Fruit fly (Drosophila melanogaster) whole organism, prepupa: ENCODE results near the gene pod1.

Source experiments
- CG10631 ChIP-seq: fragments of 200-800 bp; sonication (Bioruptor generic); optimal IDR thresholded peaks from 2 replicates; lab custom pipeline; 2016; ENCODE audit warnings: missing biosample characterization, missing genetic modification characterization
- CG10669 ChIP-seq: fragments of 200-800 bp; sonication (Bioruptor generic); optimal IDR thresholded peaks from 3 replicates; lab custom pipeline; 2018; ENCODE audit warnings: missing biosample characterization, mild to moderate bottlenecking, missing genetic modification characterization, moderate library complexity
- CG11294 ChIP-seq: fragments of 200-800 bp; sonication (Bioruptor generic); IDR thresholded peaks from 2 replicates; pipeline ENCODE4 v1.3.6; 2022; ENCODE audit warnings: missing biosample characterization, missing genetic modification characterization
- CG11762 ChIP-seq: fragments of 200-800 bp; sonication (Bioruptor generic); optimal IDR thresholded peaks from 3 replicates; lab custom pipeline; 2016; ENCODE audit warnings: missing biosample characterization, missing genetic modification characterization; ENCODE audit not compliant: insufficient read depth
- CG15336 ChIP-seq: fragments of 200-800 bp; sonication (Bioruptor generic); IDR thresholded peaks from 2 replicates; pipeline ENCODE4 v1.3.6; 2022; ENCODE audit warnings: missing biosample characterization, missing genetic modification characterization
- CG1621 ChIP-seq: fragments of 200-800 bp; sonication (Bioruptor generic); optimal IDR thresholded peaks from 3 replicates; lab custom pipeline; 2018; ENCODE audit warnings: missing biosample characterization, mild to moderate bottlenecking, missing genetic modification characterization
- CG16779 ChIP-seq: fragments of 200-800 bp; sonication (Bioruptor generic); optimal IDR thresholded peaks from 3 replicates; lab custom pipeline; 2017; ENCODE audit warnings: missing biosample characterization, mild to moderate bottlenecking, missing genetic modification characterization
- CG3032 ChIP-seq: fragments of 200-800 bp; optimal IDR thresholded peaks from 2 replicates; lab custom pipeline; 2019; ENCODE audit warnings: missing biosample characterization, mild to moderate bottlenecking, missing genetic modification characterization, moderate library complexity
- CG31627 ChIP-seq: fragments of 200-800 bp; sonication (Bioruptor generic); optimal IDR thresholded peaks from 3 replicates; lab custom pipeline; 2016; ENCODE audit warnings: missing biosample characterization, missing genetic modification characterization
- CG32006 ChIP-seq: fragments of 200-800 bp; sonication (Bioruptor generic); optimal IDR thresholded peaks from 3 replicates; lab custom pipeline; 2017; ENCODE audit warnings: missing biosample characterization, mild to moderate bottlenecking, missing genetic modification characterization
- CG3919 ChIP-seq: fragments of 200-800 bp; sonication (Bioruptor generic); optimal IDR thresholded peaks from 3 replicates; lab custom pipeline; 2016; ENCODE audit warnings: missing biosample characterization, missing genetic modification characterization
- CG4318 ChIP-seq: fragments of 200-800 bp; sonication (Bioruptor generic); optimal IDR thresholded peaks from 3 replicates; lab custom pipeline; 2017; ENCODE audit warnings: missing biosample characterization, mild to moderate bottlenecking, missing genetic modification characterization
- CG6163 ChIP-seq: fragments of 200-800 bp; sonication (Bioruptor generic); IDR thresholded peaks from 3 replicates; pipeline ENCODE4 v1.3.6; 2022; ENCODE audit warnings: missing biosample characterization, missing genetic modification characterization
- CG6276 ChIP-seq: fragments of 200-800 bp; sonication (Bioruptor generic); optimal IDR thresholded peaks from 2 replicates; lab custom pipeline; 2017; ENCODE audit warnings: missing biosample characterization, mild to moderate bottlenecking, missing genetic modification characterization
- CG6792 ChIP-seq: fragments of 200-800 bp; sonication (Bioruptor generic); optimal IDR thresholded peaks from 3 replicates; lab custom pipeline; 2016; ENCODE audit warnings: missing biosample characterization, missing genetic modification characterization
- CG6808 ChIP-seq: fragments of 200-800 bp; sonication (Bioruptor generic); optimal IDR thresholded peaks from 3 replicates; lab custom pipeline; 2017; ENCODE audit warnings: missing biosample characterization, missing genetic modification characterization, mild to moderate bottlenecking, moderate library complexity, missing genetic modification reagents
- CG6854 ChIP-seq: fragments of 200-800 bp; sonication (Bioruptor generic); optimal IDR thresholded peaks from 2 replicates; lab custom pipeline; 2017; ENCODE audit warnings: missing biosample characterization, mild to moderate bottlenecking, missing genetic modification characterization
- CG7368 ChIP-seq: fragments of 200-800 bp; sonication (Bioruptor generic); optimal IDR thresholded peaks from 3 replicates; lab custom pipeline; 2016; ENCODE audit warnings: missing biosample characterization, missing genetic modification characterization
- CG8119 ChIP-seq: fragments of 200-800 bp; sonication (Bioruptor generic); IDR thresholded peaks from 3 replicates; pipeline ENCODE4 v1.3.6; 2022; ENCODE audit warnings: missing biosample characterization, missing genetic modification characterization
- CG8632 ChIP-seq: fragments of 200-800 bp; sonication (Bioruptor generic); optimal IDR thresholded peaks from 3 replicates; lab custom pipeline; 2016; ENCODE audit warnings: missing biosample characterization, missing genetic modification characterization
- CG9139 ChIP-seq: fragments of 200-800 bp; sonication (Bioruptor generic); optimal IDR thresholded peaks from 3 replicates; lab custom pipeline; 2017; ENCODE audit warnings: missing biosample characterization, mild to moderate bottlenecking, missing genetic modification characterization
- Eip75B ChIP-seq: fragments of 200-800 bp; sonication (Bioruptor generic); optimal IDR thresholded peaks from 3 replicates; lab custom pipeline; 2016; ENCODE audit warnings: missing biosample characterization, missing genetic modification characterization
- Eip78C ChIP-seq: fragments of 200-800 bp; sonication (Bioruptor generic); peaks from one replicate; lab custom pipeline; 2016; ENCODE audit warnings: missing biosample characterization, missing genetic modification characterization
- Ets21C ChIP-seq: fragments of 200-800 bp; sonication (Bioruptor generic); optimal IDR thresholded peaks from 3 replicates; lab custom pipeline; 2016; ENCODE audit warnings: missing biosample characterization, missing genetic modification characterization
- Ets96B ChIP-seq: fragments of 200-800 bp; optimal IDR thresholded peaks from 2 replicates; lab custom pipeline; 2019; ENCODE audit warnings: missing biosample characterization, mild to moderate bottlenecking, missing genetic modification characterization, moderate library complexity
- Gug ChIP-seq: fragments of 200-800 bp; sonication (Bioruptor generic); IDR thresholded peaks from 2 replicates; pipeline ENCODE4 v1.3.6; 2022; ENCODE audit warnings: missing biosample characterization, missing genetic modification characterization
- Hr38 ChIP-seq: sonication (Bioruptor generic); optimal IDR thresholded peaks from 2 replicates; lab custom pipeline; 2016; ENCODE audit warnings: missing biosample characterization, missing genetic modification characterization
- Hr39 ChIP-seq: fragments of 200-800 bp; sonication (Bioruptor generic); optimal IDR thresholded peaks from 2 replicates; lab custom pipeline; 2016; ENCODE audit warnings: missing biosample characterization, missing genetic modification characterization
- Hr4 ChIP-seq: fragments of 200-800 bp; sonication (Bioruptor generic); optimal IDR thresholded peaks from 3 replicates; lab custom pipeline; 2016; ENCODE audit warnings: missing biosample characterization, missing genetic modification characterization
- Lpt ChIP-seq: fragments of 200-800 bp; sonication (Bioruptor generic); optimal IDR thresholded peaks from 3 replicates; lab custom pipeline; 2016; ENCODE audit warnings: missing biosample characterization, missing genetic modification characterization
- Met ChIP-seq: fragments of 200-800 bp; sonication (Bioruptor generic); optimal IDR thresholded peaks from 3 replicates; lab custom pipeline; 2016; ENCODE audit warnings: missing biosample characterization, missing genetic modification characterization
- OdsH ChIP-seq: fragments of 200-800 bp; sonication (Bioruptor generic); optimal IDR thresholded peaks from 3 replicates; lab custom pipeline; 2016; ENCODE audit warnings: missing biosample characterization, missing genetic modification characterization
- Smox ChIP-seq: fragments of 200-800 bp; sonication (Bioruptor generic); optimal IDR thresholded peaks from 3 replicates; lab custom pipeline; 2016; ENCODE audit warnings: missing biosample characterization, missing genetic modification characterization
- Sox102F ChIP-seq: fragments of 200-800 bp; sonication (Bioruptor generic); optimal IDR thresholded peaks from 2 replicates; lab custom pipeline; 2016; ENCODE audit warnings: missing biosample characterization, mild to moderate bottlenecking, missing genetic modification characterization
- Sox15 ChIP-seq: fragments of 200-800 bp; sonication (Bioruptor generic); optimal IDR thresholded peaks from 3 replicates; lab custom pipeline; 2016; ENCODE audit warnings: missing biosample characterization, missing genetic modification characterization
- achi ChIP-seq: fragments of 200-800 bp; sonication (Bioruptor generic); optimal IDR thresholded peaks from 3 replicates; lab custom pipeline; 2016; ENCODE audit warnings: missing biosample characterization, missing genetic modification characterization
- acj6 ChIP-seq: fragments of 200-800 bp; sonication (Bioruptor generic); optimal IDR thresholded peaks from 3 replicates; lab custom pipeline; 2016; ENCODE audit warnings: missing biosample characterization, missing genetic modification characterization
- cyc ChIP-seq: fragments of 200-800 bp; sonication (Bioruptor generic); optimal IDR thresholded peaks from 3 replicates; lab custom pipeline; 2016; ENCODE audit warnings: missing biosample characterization, missing genetic modification characterization
- dac ChIP-seq: fragments of 200-800 bp; sonication (Bioruptor generic); optimal IDR thresholded peaks from 2 replicates; lab custom pipeline; 2017; ENCODE audit warnings: missing biosample characterization, mild to moderate bottlenecking, missing genetic modification characterization
- dsx ChIP-seq: fragments of 200-800 bp; optimal IDR thresholded peaks from 3 replicates; lab custom pipeline; 2019; ENCODE audit warnings: missing biosample characterization, mild to moderate bottlenecking, missing genetic modification characterization, moderate library complexity; ENCODE audit not compliant: poor library complexity, severe bottlenecking
- eg ChIP-seq: fragments of 200-800 bp; sonication (Bioruptor generic); IDR thresholded peaks from 3 replicates; pipeline ENCODE4 v1.3.6; 2022; ENCODE audit warnings: missing biosample characterization, missing genetic modification characterization
- esn ChIP-seq: fragments of 200-800 bp; sonication (Bioruptor generic); optimal IDR thresholded peaks from 2 replicates; lab custom pipeline; 2016; ENCODE audit warnings: missing biosample characterization, mild to moderate bottlenecking, missing genetic modification characterization, moderate library complexity
- fd59A ChIP-seq: fragments of 200-800 bp; sonication (Bioruptor generic); optimal IDR thresholded peaks from 2 replicates; lab custom pipeline; 2017; ENCODE audit warnings: missing biosample characterization, mild to moderate bottlenecking, missing genetic modification characterization, missing genetic modification reagents
- fd85E ChIP-seq: fragments of 200-800 bp; sonication (Bioruptor generic); optimal IDR thresholded peaks from 3 replicates; lab custom pipeline; 2016; ENCODE audit warnings: missing biosample characterization, missing genetic modification characterization
- fkh ChIP-seq: fragments of 200-800 bp; sonication (Bioruptor generic); optimal IDR thresholded peaks from 3 replicates; lab custom pipeline; 2017; ENCODE audit warnings: missing biosample characterization, mild to moderate bottlenecking, missing genetic modification characterization, moderate library complexity
- pdm3 ChIP-seq: fragments of 200-800 bp; sonication (Bioruptor generic); optimal IDR thresholded peaks from 3 replicates; lab custom pipeline; 2016; ENCODE audit warnings: missing biosample characterization, missing genetic modification characterization
- salr ChIP-seq, 2 experiments: fragments of 200-800 bp; sonication (Bioruptor generic); optimal IDR thresholded peaks; 3 replicates each; lab custom pipeline; 2016 to 2018; ENCODE audit warnings: missing biosample characterization in 2 of 2, missing genetic modification characterization in 2 of 2, mild to moderate bottlenecking in 1 of 2
- spab ChIP-seq: fragments of 200-800 bp; sonication (Bioruptor generic); optimal IDR thresholded peaks from 2 replicates; lab custom pipeline; 2017; ENCODE audit warnings: missing biosample characterization, mild to moderate bottlenecking, missing genetic modification characterization, missing genetic modification reagents
- ss ChIP-seq, 2 experiments: fragments of 200-800 bp; sonication (Bioruptor generic); optimal IDR thresholded peaks; 2 replicates in 1 of 2; 3 replicates in 1 of 2; lab custom pipeline; 2017 to 2018; ENCODE audit warnings: mild to moderate bottlenecking in 2 of 2, missing biosample characterization in 2 of 2, missing genetic modification characterization in 2 of 2, moderate library complexity in 1 of 2
- svp ChIP-seq: fragments of 200-800 bp; sonication (Bioruptor generic); peaks from one replicate; lab custom pipeline; 2016; ENCODE audit warnings: missing biosample characterization, missing genetic modification characterization
- topi ChIP-seq: fragments of 200-800 bp; sonication (Bioruptor generic); optimal IDR thresholded peaks from 3 replicates; lab custom pipeline; 2016; ENCODE audit warnings: missing biosample characterization, missing genetic modification characterization

Gene pod1

DNA sequence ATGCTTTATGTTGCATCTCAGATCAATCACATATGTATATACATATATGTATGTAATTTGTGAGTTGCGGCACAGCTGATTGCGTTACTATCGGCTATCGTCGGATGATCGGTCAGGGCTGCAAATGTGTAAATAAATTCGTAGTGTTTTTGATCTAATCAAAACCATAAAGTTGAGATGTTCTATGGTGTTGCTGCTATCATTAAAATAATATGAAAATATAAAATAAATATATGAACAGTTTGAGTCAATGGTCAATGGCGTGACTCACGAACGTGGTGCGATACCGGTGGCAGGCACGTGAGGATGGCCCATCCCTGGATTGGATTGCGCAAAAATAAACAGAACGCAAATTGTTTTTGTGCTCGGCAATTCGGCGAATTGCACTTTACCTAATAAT, 32.6 kb upstream of the pod1 start, which contains the start of gene Coq7 (continued):
- TF ChIP-seq CG8119 (GFP tag; lab: Robert Waterston, UW) (peak; percentile 69), CG31627 (GFP tag; lab: Kevin White, UChicago) (peak; percentile 71)

- peak; percentile 3 for TF ChIP-seq topi (GFP tag; lab: Kevin White, UChicago)
- no peak for TF ChIP-seq OdsH (GFP tag; lab: Kevin White, UChicago)
- TF ChIP-seq CG3032 (tag; lab: Kevin White, UChicago): peak; percentile 25
- no peak for TF ChIP-seq CG8632 (GFP tag; lab: Kevin White, UChicago)
- no peak for TF ChIP-seq Eip75B (GFP tag; lab: Kevin White, UChicago)
- no peak for TF ChIP-seq CG15336
- no peak for TF ChIP-seq CG6163
- no peak for TF ChIP-seq CG4318
- TF ChIP-seq CG11294: no peak
- no peak for TF ChIP-seq CG10631 (GFP tag; lab: Kevin White, UChicago)
- TF ChIP-seq fd59A (GFP tag; lab: Kevin White, UChicago): no peak
- no peak for TF ChIP-seq Smox (GFP tag; lab: Kevin White, UChicago)
- peak; percentile 6 for TF ChIP-seq esn
- TF ChIP-seq CG10669 (GFP tag; lab: Kevin White, UChicago): no peak
- no peak for TF ChIP-seq fd85E (GFP tag; lab: Kevin White, UChicago)
- TF ChIP-seq salr (GFP tag; optimal IDR thresholded peaks at IDR 0.05; lab: Kevin White, UChicago): no peak
- TF ChIP-seq Ets21C (GFP tag; lab: Kevin White, UChicago): no peak
- TF ChIP-seq CG7368 (GFP tag; lab: Kevin White, UChicago): no peak
- no peak for TF ChIP-seq Gug (GFP tag; lab: Robert Waterston, UW)
- TF ChIP-seq CG32006: no peak
- TF ChIP-seq fkh (GFP tag; lab: Kevin White, UChicago): no peak
- TF ChIP-seq CG6808 (GFP tag; lab: Kevin White, UChicago): peak; percentile 21
- TF ChIP-seq cyc: no peak
- no peak for TF ChIP-seq Hr39 (GFP tag; lab: Kevin White, UChicago)
- no peak for TF ChIP-seq Sox15 (GFP tag; lab: Kevin White, UChicago)
- TF ChIP-seq Hr4 (GFP tag; lab: Kevin White, UChicago): no peak
- no peak for TF ChIP-seq Met (GFP tag; lab: Kevin White, UChicago)
- TF ChIP-seq dac: no peak
- no peak for TF ChIP-seq CG6854 (GFP tag; lab: Kevin White, UChicago)
- peak; percentile 31 for TF ChIP-seq CG3919 (GFP tag; lab: Kevin White, UChicago)
- TF ChIP-seq svp (GFP tag; lab: Kevin White, UChicago): peak; percentile 70
- TF ChIP-seq Eip78C (GFP tag; lab: Kevin White, UChicago): peak; percentile 65
- TF ChIP-seq Lpt (GFP tag; lab: Kevin White, UChicago): no peak
- TF ChIP-seq CG31627 (GFP tag; lab: Kevin White, UChicago): no peak
- TF ChIP-seq achi (GFP tag; lab: Kevin White, UChicago): peak; percentile 1
- TF ChIP-seq CG16779 (tag; lab: Kevin White, UChicago): no peak
- no peak for TF ChIP-seq CG1621 (tag; lab: Kevin White, UChicago)
- no peak for TF ChIP-seq CG6792 (GFP tag; lab: Kevin White, UChicago)
- no peak for TF ChIP-seq CG9139 (GFP tag; lab: Kevin White, UChicago)
- TF ChIP-seq CG11762: no peak
- TF ChIP-seq ss (GFP tag; optimal IDR thresholded peaks at IDR 0.05; lab: Kevin White, UChicago): peak in 1 of 2 experiments; percentile 21
- peak; percentile 7 for TF ChIP-seq dsx (GFP tag; lab: Kevin White, UChicago)
- no peak for TF ChIP-seq Hr38 (GFP tag; lab: Kevin White, UChicago)
- TF ChIP-seq CG8119 (GFP tag; lab: Robert Waterston, UW): no peak
- TF ChIP-seq pdm3 (GFP tag; lab: Kevin White, UChicago): no peak
- peak; percentile 16 for TF ChIP-seq spab (GFP tag; lab: Kevin White, UChicago)
- TF ChIP-seq CG6276 (GFP tag; lab: Kevin White, UChicago): no peak
- TF ChIP-seq eg (GFP tag; lab: Robert Waterston, UW): no peak
- TF ChIP-seq acj6: no peak
- TF ChIP-seq Sox102F (GFP tag; lab: Kevin White, UChicago): peak; percentile 2
- peak; percentile 23 for TF ChIP-seq Ets96B (tag; lab: Kevin White, UChicago)
Measured at dm6 chrX:6775622-6776021, 27.9 kb upstream of the pod1 start.
